Worm (Caenorhabditis elegans): Measurements from ENCODE around the gene mltn-7.
A peak's percentile ranks its signal among the peaks of the same experiment; 100 is the strongest.

Gene mltn-7

ce11 chrV:364650-365049 lies 5.5 kb upstream of the mltn-7 start, which contains the start of gene mltn-6:
Gene mltn-6, plus strand, starts transcription at chrV:364950.
- no peak for TF ChIP-seq ceh-63 (GFP tag; optimal IDR thresholded peaks at IDR 0.05)
- no peak for TF ChIP-seq zip-4 (GFP tag; optimal IDR thresholded peaks at IDR 0.05)
- no peak for TF ChIP-seq ztf-11 (tag; optimal IDR thresholded peaks at IDR 0.05)
- no peak for TF ChIP-seq xbp-1 (tag; optimal IDR thresholded peaks at IDR 0.05)
- no peak for TF ChIP-seq mep-1 (tag; optimal IDR thresholded peaks at IDR 0.05)
- TF ChIP-seq unc-98 (GFP tag; IDR thresholded peaks at IDR 0.05) = no peak

- TF ChIP-seq tlp-1 (tag; optimal IDR thresholded peaks at IDR 0.05) (no peak), Y116A8C.19 (tag; optimal IDR thresholded peaks at IDR 0.05; ENCODE audit: borderline replicate concordance) (no peak), lin-15B (tag; optimal IDR thresholded peaks at IDR 0.05) (no peak), dsc-1 (tag; optimal IDR thresholded peaks at IDR 0.05) (no peak), lin-35 (GFP tag; optimal IDR thresholded peaks at IDR 0.05) (no peak), zip-4 (GFP tag; optimal IDR thresholded peaks at IDR 0.05) (no peak), zag-1 (tag; optimal IDR thresholded peaks at IDR 0.05) (no peak), unc-98 (GFP tag; IDR thresholded peaks at IDR 0.05) (no peak), mab-9 (GFP tag; IDR thresholded peaks at IDR 0.05) (no peak), ztf-4 (tag; optimal IDR thresholded peaks at IDR 0.05) (no peak), swsn-7 (tag; optimal IDR thresholded peaks at IDR 0.05) (no peak)
These were observed 3.1 kb downstream of the mltn-7 start for ce11 chrV:373192-373591.

ce11 chrV:376790-377189 lies 6.7 kb downstream of the mltn-7 start:
- no peak for TF ChIP-seq efl-1 (optimal IDR thresholded peaks at IDR 0.05)
- peak in 1 of 2 experiments; percentile 35 for TF ChIP-seq efl-1 (GFP tag; optimal IDR thresholded peaks at IDR 0.05 in 1 of 2)
- TF ChIP-seq zip-4 (GFP tag; optimal IDR thresholded peaks at IDR 0.05) = no peak

ce11 chrV:378231-378630 lies 8.1 kb downstream of the mltn-7 start:
- TF ChIP-seq nhr-85 (tag) (peak; percentile 44), nhr-20 (tag; optimal IDR thresholded peaks at IDR 0.05) (peak; percentile 15), blmp-1 (tag; optimal IDR thresholded peaks at IDR 0.05) (peak; percentile 34), C34B4.2 (tag; optimal IDR thresholded peaks at IDR 0.05) (no peak)

ce11 chrV:380186-380585 lies 10.1 kb downstream of the mltn-7 start, which contains the start of gene mltn-8:
Gene mltn-8, minus strand, starts transcription at chrV:380286.
- TF ChIP-seq snpc-4 (tag; optimal IDR thresholded peaks at IDR 0.05) = no peak
- TF ChIP-seq ceh-82 (tag; optimal IDR thresholded peaks at IDR 0.05) = no peak
- TF ChIP-seq zip-4 (GFP tag; optimal IDR thresholded peaks at IDR 0.05) = no peak
- no peak for TF ChIP-seq fkh-4 (tag; optimal IDR thresholded peaks at IDR 0.05; ENCODE audit: borderline replicate concordance)
- no peak for TF ChIP-seq snu-23 (GFP tag; optimal IDR thresholded peaks at IDR 0.05)
- TF ChIP-seq lin-35 (GFP tag; optimal IDR thresholded peaks at IDR 0.05) = no peak
- no peak for TF ChIP-seq ceh-90 (tag; optimal IDR thresholded peaks at IDR 0.05)
- no peak for TF ChIP-seq nhr-76 (tag; optimal IDR thresholded peaks at IDR 0.05)
- TF ChIP-seq ceh-88 (GFP tag; IDR thresholded peaks at IDR 0.05) = no peak
- no peak for TF ChIP-seq swsn-7 (tag; optimal IDR thresholded peaks at IDR 0.05)
- no peak for TF ChIP-seq sptf-1 (tag; optimal IDR thresholded peaks at IDR 0.05)
- no peak for TF ChIP-seq rnt-1 (tag; optimal IDR thresholded peaks at IDR 0.05)
- no peak for TF ChIP-seq pax-3 (tag; optimal IDR thresholded peaks at IDR 0.05)
- TF ChIP-seq lin-14 (GFP tag; optimal IDR thresholded peaks at IDR 0.05) = no peak
- no peak for TF ChIP-seq elt-2 (tag; optimal IDR thresholded peaks at IDR 0.05)
- TF ChIP-seq alr-1 (tag; optimal IDR thresholded peaks at IDR 0.05; ENCODE audit: borderline replicate concordance) = no peak
- TF ChIP-seq blmp-1 (tag; optimal IDR thresholded peaks at IDR 0.05) = no peak

Measured in whole organism, L1 larva.